Fruit fly (Drosophila melanogaster): ENCODE results near the gene CG14879.

The CG14879 gene

DNA sequence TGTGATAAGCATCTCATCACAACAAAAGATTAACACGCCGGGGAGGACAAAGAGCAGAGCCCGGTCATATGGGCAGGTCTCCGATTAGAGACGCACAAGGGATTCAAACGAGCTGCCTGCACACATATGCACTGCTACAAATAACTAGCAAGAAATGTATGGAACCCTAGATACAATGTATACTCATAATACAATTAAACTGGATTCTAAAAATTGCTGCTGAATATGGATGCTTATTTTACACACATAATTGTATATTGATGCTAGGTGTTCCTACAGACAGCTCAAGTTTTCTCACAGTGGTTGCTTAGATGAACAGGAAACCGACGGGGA, 12.0 kb downstream of the CG14879 start (continued):
- TF ChIP-seq dimm (GFP tag; IDR thresholded peaks at IDR 0.05) (no peak), CG42726 (GFP tag; IDR thresholded peaks at IDR 0.05; ENCODE audit: partially characterized antibody) (no peak), CG15011 (GFP tag; optimal IDR thresholded peaks at IDR 0.05) (no peak), Adf1 (GFP tag; IDR thresholded peaks at IDR 0.05) (no peak), CG8765 (GFP tag; IDR thresholded peaks at IDR 0.05) (peak; percentile 79), CG14860 (GFP tag; IDR thresholded peaks at IDR 0.05; ENCODE audit: partially characterized antibody) (no peak), bowl (GFP tag; IDR thresholded peaks at IDR 0.05) (no peak), CG7372 (GFP tag; IDR thresholded peaks at IDR 0.05) (no peak), CG11504 (tag; optimal IDR thresholded peaks at IDR 0.05) (peak; percentile 37), scrt (GFP tag; optimal IDR thresholded peaks at IDR 0.05) (no peak), z (GFP tag; IDR thresholded peaks at IDR 0.05) (peak; percentile 45; the same call in 1 of the 3 replicates), Dbx (GFP tag; IDR thresholded peaks at IDR 0.05) (no peak), cg (GFP tag; optimal IDR thresholded peaks at IDR 0.05) (no peak), CG8089 (GFP tag; optimal IDR thresholded peaks at IDR 0.05) (no peak), CG2120 (GFP tag; optimal IDR thresholded peaks at IDR 0.05) (no peak), Side (GFP tag; optimal IDR thresholded peaks at IDR 0.05) (peak; percentile 67), CG9437 (GFP tag; optimal IDR thresholded peaks at IDR 0.05) (no peak), Taf1 (GFP tag; IDR thresholded peaks at IDR 0.05) (no peak), trh (GFP tag; optimal IDR thresholded peaks at IDR 0.05) (no peak), Pdp1 (GFP tag; optimal IDR thresholded peaks at IDR 0.05) (peak; percentile 55 to 58), CG16815 (GFP tag; optimal IDR thresholded peaks at IDR 0.05) (peak; percentile 77), CG1832 (GFP tag; optimal IDR thresholded peaks at IDR 0.05) (no peak), CG13424 (tag; optimal IDR thresholded peaks at IDR 0.05) (peak; percentile 9), mirr (GFP tag; optimal IDR thresholded peaks at IDR 0.05) (no peak), sd (tag; optimal IDR thresholded peaks at IDR 0.05) (no peak), Sry-δ (GFP tag; optimal IDR thresholded peaks at IDR 0.05) (peak; percentile 15), CG11723 (GFP tag; optimal IDR thresholded peaks at IDR 0.05) (no peak), CG6854 (GFP tag; optimal IDR thresholded peaks at IDR 0.05) (no peak), CG15479 (GFP tag; optimal IDR thresholded peaks at IDR 0.05) (peak; percentile 88), ci (GFP tag; IDR thresholded peaks at IDR 0.05) (peak; percentile 74; the same call in 2 of the 3 replicates), E2f2 (GFP tag; IDR thresholded peaks at IDR 0.05) (0 out of 2 replicates have a peak, but pooled peaks have one; percentile 17), pb (GFP tag; optimal IDR thresholded peaks at IDR 0.05) (peak; percentile 3), H15 (GFP tag; IDR thresholded peaks at IDR 0.05) (peak; percentile 39; the same call in 1 of the 3 replicates), CG3163 (GFP tag; optimal IDR thresholded peaks at IDR 0.05) (no peak), CG12744 (GFP tag; optimal IDR thresholded peaks at IDR 0.05) (no peak), Dref (GFP tag; IDR thresholded peaks at IDR 0.05) (no peak), CG15514 (GFP tag; optimal IDR thresholded peaks at IDR 0.05) (no peak), Lhr (GFP tag; optimal IDR thresholded peaks at IDR 0.05) (no peak), mam (GFP tag; optimal IDR thresholded peaks at IDR 0.05) (peak; percentile 15), ttk (GFP tag; IDR thresholded peaks at IDR 0.05) (peak; percentile 37; the same call in 1 of the 2 replicates), CG2875 (GFP tag; optimal IDR thresholded peaks at IDR 0.05) (peak; percentile 53), Hand (GFP tag; optimal IDR thresholded peaks at IDR 0.05) (no peak), CG16813 (GFP tag; IDR thresholded peaks at IDR 0.05; ENCODE audit: partially characterized antibody) (no peak), Atf-2 (GFP tag; optimal IDR thresholded peaks at IDR 0.05) (peak; percentile 24), sima (GFP tag; optimal IDR thresholded peaks at IDR 0.05) (no peak), Nf-YB (GFP tag; optimal IDR thresholded peaks at IDR 0.05) (no peak), NK7.1 (GFP tag; optimal IDR thresholded peaks at IDR 0.05) (no peak), CG17568 (GFP tag; optimal IDR thresholded peaks at IDR 0.05) (no peak), pita (GFP tag; optimal IDR thresholded peaks at IDR 0.05) (no peak), pan (optimal IDR thresholded peaks at IDR 0.05) (no peak), pan (GFP tag; optimal IDR thresholded peaks at IDR 0.05 in 1 of 2, IDR thresholded peaks at IDR 0.05 in 1 of 2) (peak in 1 of 2 experiments; percentile 27)
